Fruit fly (Drosophila melanogaster) whole organism, prepupa: ENCODE measurements around the gene Psf1.
A peak's percentile ranks its signal among the peaks of the same experiment; 100 is the strongest.

Experiments
- Blimp-1 ChIP-seq: fragments of 200-800 bp; sonication (Bioruptor generic); optimal IDR thresholded peaks from 3 replicates; lab custom pipeline; 2017; ENCODE audit warnings: missing biosample characterization, missing genetic modification characterization, mild to moderate bottlenecking, moderate library complexity, missing genetic modification reagents
- CG15336 ChIP-seq: fragments of 200-800 bp; sonication (Bioruptor generic); IDR thresholded peaks from 2 replicates; pipeline ENCODE4 v1.3.6; 2022; ENCODE audit warnings: missing biosample characterization, missing genetic modification characterization
- CG16779 ChIP-seq: fragments of 200-800 bp; sonication (Bioruptor generic); optimal IDR thresholded peaks from 3 replicates; lab custom pipeline; 2017; ENCODE audit warnings: missing biosample characterization, mild to moderate bottlenecking, missing genetic modification characterization
- CG31627 ChIP-seq: fragments of 200-800 bp; sonication (Bioruptor generic); optimal IDR thresholded peaks from 3 replicates; lab custom pipeline; 2016; ENCODE audit warnings: missing biosample characterization, missing genetic modification characterization
- CG6163 ChIP-seq: fragments of 200-800 bp; sonication (Bioruptor generic); IDR thresholded peaks from 3 replicates; pipeline ENCODE4 v1.3.6; 2022; ENCODE audit warnings: missing biosample characterization, missing genetic modification characterization
- CG8119 ChIP-seq: fragments of 200-800 bp; sonication (Bioruptor generic); IDR thresholded peaks from 3 replicates; pipeline ENCODE4 v1.3.6; 2022; ENCODE audit warnings: missing biosample characterization, missing genetic modification characterization
- Gug ChIP-seq: fragments of 200-800 bp; sonication (Bioruptor generic); IDR thresholded peaks from 2 replicates; pipeline ENCODE4 v1.3.6; 2022; ENCODE audit warnings: missing biosample characterization, missing genetic modification characterization
- cyc ChIP-seq: fragments of 200-800 bp; sonication (Bioruptor generic); optimal IDR thresholded peaks from 3 replicates; lab custom pipeline; 2016; ENCODE audit warnings: missing biosample characterization, missing genetic modification characterization
- esn ChIP-seq: fragments of 200-800 bp; sonication (Bioruptor generic); optimal IDR thresholded peaks from 2 replicates; lab custom pipeline; 2016; ENCODE audit warnings: missing biosample characterization, mild to moderate bottlenecking, missing genetic modification characterization, moderate library complexity
- fd85E ChIP-seq: fragments of 200-800 bp; sonication (Bioruptor generic); optimal IDR thresholded peaks from 3 replicates; lab custom pipeline; 2016; ENCODE audit warnings: missing biosample characterization, missing genetic modification characterization

dm6 chr3L:1279685-1280084 is 32.2 kb upstream of the Psf1 start:
- TF ChIP-seq CG6163 (GFP tag; lab: Robert Waterston, UW) (peak; percentile 58; the same call in 2 of the 3 replicates), esn (GFP tag; lab: Kevin White, UChicago) (no peak), Blimp-1 (no peak), CG8119 (peak; percentile 61), Gug (GFP tag; lab: Robert Waterston, UW) (no peak), fd85E (GFP tag; lab: Kevin White, UChicago) (no peak), CG15336 (GFP tag; lab: Robert Waterston, UW) (peak; percentile 62), cyc (GFP tag; lab: Kevin White, UChicago) (no peak), CG16779 (tag; lab: Kevin White, UChicago) (no peak), CG31627 (GFP tag; lab: Kevin White, UChicago) (peak; percentile 4)
